Fruit fly (Drosophila melanogaster): ENCODE measurements around the gene MED18.

MED18 gene

dm6 chrX:1899445-1900085, 33.9 kb downstream of the MED18 start:
- no peak for TF ChIP-seq Hnf4 (GFP tag; optimal IDR thresholded peaks at IDR 0.05)
- TF ChIP-seq Dif (GFP tag; optimal IDR thresholded peaks at IDR 0.05; ENCODE audit: partially characterized antibody): peak; percentile 35
- peak; percentile 55 for TF ChIP-seq N (GFP tag; optimal IDR thresholded peaks at IDR 0.05)

- TF ChIP-seq Abd-B (GFP tag; optimal IDR thresholded peaks at IDR 0.05): no peak
- TF ChIP-seq Jra (GFP tag; optimal IDR thresholded peaks at IDR 0.05): peak; percentile 41
- TF ChIP-seq br (GFP tag; optimal IDR thresholded peaks at IDR 0.05): peak; percentile 14
- TF ChIP-seq N (GFP tag; optimal IDR thresholded peaks at IDR 0.05): no peak
- TF ChIP-seq fru (GFP tag; optimal IDR thresholded peaks at IDR 0.05): no peak
- TF ChIP-seq ey (GFP tag; optimal IDR thresholded peaks at IDR 0.05): peak; percentile 37
- no peak for TF ChIP-seq sage (GFP tag; optimal IDR thresholded peaks at IDR 0.05)
- TF ChIP-seq HLH106 (tag; optimal IDR thresholded peaks at IDR 0.05): peak; percentile 15
- no peak for TF ChIP-seq Hr83 (GFP tag; optimal IDR thresholded peaks at IDR 0.05; ENCODE audit: poor library complexity, severe bottlenecking)
- TF ChIP-seq psq (GFP tag; optimal IDR thresholded peaks at IDR 0.05): peak; percentile 1
- TF ChIP-seq rgr (GFP tag; optimal IDR thresholded peaks at IDR 0.05): peak; percentile 47
- TF ChIP-seq h (GFP tag; optimal IDR thresholded peaks at IDR 0.05): peak; percentile 8
- TF ChIP-seq foxo (GFP tag; optimal IDR thresholded peaks at IDR 0.05): peak in 1 of 2 experiments; percentile 19
- TF ChIP-seq Myc (optimal IDR thresholded peaks at IDR 0.05): no peak
- no peak for TF ChIP-seq tai (GFP tag; optimal IDR thresholded peaks at IDR 0.05)
- TF ChIP-seq Vsx2 (GFP tag; optimal IDR thresholded peaks at IDR 0.05; ENCODE audit: partially characterized antibody): no peak
- no peak for TF ChIP-seq Hr78 (GFP tag; optimal IDR thresholded peaks at IDR 0.05)
- TF ChIP-seq Dfd (GFP tag; optimal IDR thresholded peaks at IDR 0.05): no peak
- no peak for TF ChIP-seq Rel (GFP tag; optimal IDR thresholded peaks at IDR 0.05)
- TF ChIP-seq Rel (tag; optimal IDR thresholded peaks at IDR 0.05): peak; percentile 98
- TF ChIP-seq Hnf4 (GFP tag; optimal IDR thresholded peaks at IDR 0.05): peak; percentile 2
- TF ChIP-seq dsf (GFP tag; optimal IDR thresholded peaks at IDR 0.05; ENCODE audit: borderline replicate concordance): no peak
Observed at dm6 chrX:1900123-1900818, 34.6 kb downstream of the MED18 start, which contains the start of gene arm. arm (minus strand) TSS chrX:1900646.

DNA sequence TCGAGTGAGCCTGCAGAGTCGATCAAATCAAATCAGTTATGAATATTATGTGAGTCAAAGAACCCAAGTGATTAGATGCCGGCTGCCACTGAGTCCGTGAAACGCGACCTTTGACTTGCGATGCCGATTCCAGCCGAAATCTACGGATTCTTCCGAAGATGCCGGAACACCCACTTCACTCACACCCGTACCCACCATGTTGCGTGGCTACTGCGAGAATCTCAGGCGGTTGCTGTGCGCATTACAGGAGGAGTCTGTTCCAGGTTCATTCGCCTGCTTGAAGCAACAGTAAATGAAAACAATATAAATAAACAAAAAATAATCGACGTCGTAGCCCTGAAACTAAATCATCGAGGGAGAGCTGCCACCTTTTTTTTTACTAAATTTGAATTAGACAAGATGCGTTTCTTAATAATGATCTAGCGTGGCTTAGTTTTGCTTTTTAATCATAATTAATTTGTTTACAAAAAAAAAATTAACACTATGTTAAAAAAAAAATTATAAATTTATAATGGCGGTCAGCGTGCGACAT, 36.0 kb downstream of the MED18 start, which contains the start of gene Ldaf1:
Ldaf1 (minus strand) TSS at position 307 of the 532 bp plus-strand sequence.
- TF ChIP-seq Jra (GFP tag; optimal IDR thresholded peaks at IDR 0.05) (no peak), ey (GFP tag; optimal IDR thresholded peaks at IDR 0.05) (no peak), Rel (GFP tag; optimal IDR thresholded peaks at IDR 0.05) (no peak), Rel (tag; optimal IDR thresholded peaks at IDR 0.05) (peak; percentile 24), Sp1 (GFP tag; optimal IDR thresholded peaks at IDR 0.05) (peak; percentile 20)

DNA sequence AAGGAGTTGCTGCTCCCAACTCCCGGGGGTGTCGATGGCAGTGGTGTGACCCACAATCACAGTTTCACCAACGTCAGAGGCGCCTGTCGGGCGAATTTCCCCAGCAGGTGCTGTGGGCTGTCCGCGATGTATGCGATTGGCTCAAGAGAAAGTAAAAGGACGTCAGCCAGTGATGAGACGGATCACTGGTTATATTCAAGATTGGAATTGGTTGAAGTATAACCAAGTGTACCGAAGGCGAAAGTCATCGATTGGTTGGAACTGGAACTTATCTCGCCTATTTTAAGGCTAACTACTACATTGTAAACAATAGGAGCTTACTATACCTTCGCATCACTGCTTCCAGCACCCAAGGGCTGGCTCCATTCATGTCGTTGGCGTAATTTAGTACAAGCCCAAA, 37.4 kb downstream of the MED18 start, which contains the start of gene CG32801:
CG32801 (minus strand) TSS at position 101 of the 400 bp plus-strand sequence.
- TF ChIP-seq rgr (GFP tag; optimal IDR thresholded peaks at IDR 0.05) (no peak), woc (GFP tag; optimal IDR thresholded peaks at IDR 0.05) (no peak)

- no peak for TF ChIP-seq CG9705 (GFP tag; optimal IDR thresholded peaks at IDR 0.05)
- TF ChIP-seq lola (GFP tag; optimal IDR thresholded peaks at IDR 0.05): no peak
- no peak for TF ChIP-seq ey (GFP tag; optimal IDR thresholded peaks at IDR 0.05)
- no peak for TF ChIP-seq Myc (optimal IDR thresholded peaks at IDR 0.05)
- no peak for TF ChIP-seq foxo (GFP tag; optimal IDR thresholded peaks at IDR 0.05)
- TF ChIP-seq tai (GFP tag; optimal IDR thresholded peaks at IDR 0.05): no peak
- TF ChIP-seq jim (GFP tag; optimal IDR thresholded peaks at IDR 0.05): no peak
- TF ChIP-seq OdsH (GFP tag; optimal IDR thresholded peaks at IDR 0.05): no peak
- TF ChIP-seq Hr83 (GFP tag; optimal IDR thresholded peaks at IDR 0.05; ENCODE audit: poor library complexity, severe bottlenecking): no peak
- TF ChIP-seq sage (GFP tag; optimal IDR thresholded peaks at IDR 0.05): no peak
- no peak for TF ChIP-seq br (GFP tag; optimal IDR thresholded peaks at IDR 0.05)
- no peak for TF ChIP-seq fru (GFP tag; optimal IDR thresholded peaks at IDR 0.05)
- no peak for TF ChIP-seq Dif (GFP tag; optimal IDR thresholded peaks at IDR 0.05; ENCODE audit: partially characterized antibody)
- no peak for TF ChIP-seq woc (GFP tag; optimal IDR thresholded peaks at IDR 0.05)
- no peak for TF ChIP-seq Jra (GFP tag; optimal IDR thresholded peaks at IDR 0.05)
- no peak for TF ChIP-seq brk (GFP tag; optimal IDR thresholded peaks at IDR 0.05)
- no peak for TF ChIP-seq h (GFP tag; optimal IDR thresholded peaks at IDR 0.05)
- TF ChIP-seq Sp1 (GFP tag; optimal IDR thresholded peaks at IDR 0.05): no peak
- TF ChIP-seq dsf (GFP tag; optimal IDR thresholded peaks at IDR 0.05; ENCODE audit: borderline replicate concordance): no peak
- TF ChIP-seq psq (GFP tag; optimal IDR thresholded peaks at IDR 0.05): no peak
Observed at dm6 chrX:1903968-1904367, 38.3 kb downstream of the MED18 start.

All from whole organism, wandering third instar larva.